Worm (Caenorhabditis elegans) whole organism, L1 larva: ENCODE results near the gene T25D3.4.

Experiments
- C04F5.9 ChIP-seq: sonication (generic microtip); optimal IDR thresholded peaks from 2 replicates; lab custom pipeline; 2016; ENCODE audit warnings: missing genetic modification characterization, missing compliant biosample characterization
- F16B12.6 ChIP-seq: fragments of 150-350 bp; optimal IDR thresholded peaks from 2 replicates; lab custom pipeline; 2014; ENCODE audit warnings: missing biosample characterization, missing genetic modification characterization
- Y116A8C.19 ChIP-seq: sonication (generic microtip); optimal IDR thresholded peaks from 2 replicates; lab custom pipeline; 2016; ENCODE audit warnings: missing compliant biosample characterization, missing genetic modification characterization, borderline replicate concordance
- alr-1 ChIP-seq: fragments of 200-800 bp; sonication (Bioruptor generic); optimal IDR thresholded peaks from 2 replicates; lab custom pipeline; 2018; ENCODE audit warnings: borderline replicate concordance, mild to moderate bottlenecking, missing genetic modification characterization, missing compliant biosample characterization
- ama-1 ChIP-seq: fragments of 150-350 bp; optimal IDR thresholded peaks from 2 replicates; lab custom pipeline; 2014
- ceh-8 ChIP-seq: fragments of 200-800 bp; sonication (Bioruptor generic); optimal IDR thresholded peaks from 2 replicates; lab custom pipeline; 2018; ENCODE audit warnings: mild to moderate bottlenecking, missing genetic modification characterization, moderate library complexity, missing compliant biosample characterization
- ceh-82 ChIP-seq, 3 experiments: fragments of 150-350 bp in 1 of 3; sonication (generic microtip) in 2 of 3; optimal IDR thresholded peaks; 2 replicates each; lab custom pipeline; 2014 to 2017; ENCODE audit warnings: missing biosample characterization in 3 of 3, missing genetic modification characterization in 3 of 3
- ceh-90 ChIP-seq: sonication (generic microtip); optimal IDR thresholded peaks from 2 replicates; lab custom pipeline; 2016; ENCODE audit warnings: missing genetic modification characterization, missing compliant biosample characterization
- dpl-1 ChIP-seq, 3 experiments: fragments of 150-350 bp in 2 of 3; sonication (generic microtip) in 1 of 3; optimal IDR thresholded peaks; 2 replicates each; lab custom pipeline; 2014 to 2017; ENCODE audit warnings: missing biosample characterization in 3 of 3, missing genetic modification characterization in 3 of 3, missing genetic modification reagents in 3 of 3
- dsc-1 ChIP-seq: sonication (generic microtip); optimal IDR thresholded peaks from 2 replicates; lab custom pipeline; 2016; ENCODE audit warnings: mild to moderate bottlenecking, missing genetic modification characterization, missing compliant biosample characterization
- efl-1 ChIP-seq, 4 experiments: fragments of 150-350 bp; optimal IDR thresholded peaks in 3 of 4; peaks in 1 of 4; 1 replicate in 1 of 4; 2 replicates in 3 of 4; lab custom pipeline; 2014; ENCODE audit warnings: missing biosample characterization in 2 of 4, missing genetic modification characterization in 2 of 4, missing genetic modification reagents in 2 of 4
- efl-3 ChIP-seq: fragments of 200-800 bp; sonication (Bioruptor generic); optimal IDR thresholded peaks from 2 replicates; lab custom pipeline; 2018; ENCODE audit warnings: mild to moderate bottlenecking, missing genetic modification characterization, missing compliant biosample characterization
- egl-13 ChIP-seq: sonication (generic microtip); optimal IDR thresholded peaks from 2 replicates; lab custom pipeline; 2016; ENCODE audit warnings: missing genotype, missing genetic modification reagents, missing genetic modification characterization, missing compliant biosample characterization
- elt-2 ChIP-seq: sonication (generic microtip); optimal IDR thresholded peaks from 2 replicates; lab custom pipeline; 2016; ENCODE audit warnings: missing genetic modification characterization, mild to moderate bottlenecking, inconsistent platforms, missing compliant biosample characterization, missing genetic modification reagents
- fkh-10 ChIP-seq: sonication (generic microtip); optimal IDR thresholded peaks from 2 replicates; lab custom pipeline; 2017; ENCODE audit warnings: missing biosample characterization, missing genetic modification reagents, missing genetic modification characterization
- fkh-4 ChIP-seq: sonication (generic microtip); optimal IDR thresholded peaks from 2 replicates; lab custom pipeline; 2016; ENCODE audit warnings: missing compliant biosample characterization, missing genetic modification characterization, borderline replicate concordance
- fkh-8 ChIP-seq: sonication (generic microtip); optimal IDR thresholded peaks from 2 replicates; lab custom pipeline; 2016; ENCODE audit warnings: mild to moderate bottlenecking, missing genetic modification characterization, missing compliant biosample characterization
- fos-1 ChIP-seq: fragments of 150-350 bp; optimal IDR thresholded peaks from 2 replicates; lab custom pipeline; 2014; ENCODE audit warnings: missing biosample characterization, missing genetic modification characterization
- hlh-17 ChIP-seq: fragments of 200-800 bp; sonication (Bioruptor generic); optimal IDR thresholded peaks from 2 replicates; lab custom pipeline; 2018; ENCODE audit warnings: missing genetic modification characterization, mild to moderate bottlenecking, missing compliant biosample characterization, moderate library complexity, borderline replicate concordance
- hpl-2 ChIP-seq: fragments of 150-350 bp; optimal IDR thresholded peaks from 2 replicates; lab custom pipeline; 2014; ENCODE audit warnings: missing biosample characterization, missing genetic modification reagents, missing genetic modification characterization
- isw-1 ChIP-seq: fragments of 200-800 bp; sonication (Bioruptor generic); IDR thresholded peaks from 2 replicates; pipeline ENCODE4 v1.3.6; 2022; ENCODE audit warnings: missing genetic modification characterization, missing compliant biosample characterization
- jun-1 ChIP-seq: fragments of 150-350 bp; optimal IDR thresholded peaks from 2 replicates; lab custom pipeline; 2014; ENCODE audit warnings: missing biosample characterization, missing genetic modification reagents, missing genetic modification characterization
- lin-14 ChIP-seq: fragments of 200-800 bp; sonication (Bioruptor generic); optimal IDR thresholded peaks from 2 replicates; lab custom pipeline; 2018; ENCODE audit warnings: mild to moderate bottlenecking, missing genetic modification characterization, moderate library complexity, missing compliant biosample characterization
- lin-15B ChIP-seq: fragments of 150-350 bp; sonication (generic microtip); optimal IDR thresholded peaks from 3 replicates; lab custom pipeline; 2014; ENCODE audit warnings: missing biosample characterization, missing genetic modification characterization
- lin-39 ChIP-seq: fragments of 150-350 bp; optimal IDR thresholded peaks from 2 replicates; lab custom pipeline; 2014; ENCODE audit warnings: missing biosample characterization, missing genetic modification reagents, missing genetic modification characterization
- mef-2 ChIP-seq: fragments of 150-350 bp; optimal IDR thresholded peaks from 2 replicates; lab custom pipeline; 2014; ENCODE audit warnings: missing biosample characterization, missing genetic modification characterization
- nhr-11 ChIP-seq: fragments of 150-350 bp; optimal IDR thresholded peaks from 2 replicates; lab custom pipeline; 2014; ENCODE audit warnings: missing biosample characterization, missing genetic modification characterization
- nhr-19 ChIP-seq: fragments of 200-800 bp; sonication (Bioruptor generic); conservative IDR thresholded peaks from 2 replicates; pipeline ENCODE4 v1.3.6; 2022; ENCODE audit warnings: missing genetic modification characterization, missing compliant biosample characterization
- nhr-20 ChIP-seq: sonication (generic microtip); optimal IDR thresholded peaks from 2 replicates; lab custom pipeline; 2016; ENCODE audit warnings: mild to moderate bottlenecking, missing genetic modification characterization, missing compliant biosample characterization
- nhr-237 ChIP-seq: fragments of 150-350 bp; optimal IDR thresholded peaks from 2 replicates; lab custom pipeline; 2014; ENCODE audit warnings: missing biosample characterization, missing genetic modification characterization
- nhr-28 ChIP-seq: fragments of 150-350 bp; optimal IDR thresholded peaks from 2 replicates; lab custom pipeline; 2014; ENCODE audit warnings: missing biosample characterization, missing genetic modification characterization
- nhr-47 ChIP-seq: sonication (generic microtip); optimal IDR thresholded peaks from 2 replicates; lab custom pipeline; 2016; ENCODE audit warnings: mild to moderate bottlenecking, missing genetic modification characterization, moderate library complexity, missing compliant biosample characterization
- nhr-77 ChIP-seq: fragments of 150-350 bp; optimal IDR thresholded peaks from 2 replicates; lab custom pipeline; 2014; ENCODE audit warnings: missing biosample characterization, missing genetic modification characterization
- nhr-84 ChIP-seq: sonication (generic microtip); optimal IDR thresholded peaks from 2 replicates; lab custom pipeline; 2017; ENCODE audit warnings: missing biosample characterization, missing genetic modification characterization
- nhr-85 ChIP-seq: sonication (generic microtip); peaks from one replicate; lab custom pipeline; 2016; ENCODE audit warnings: missing genetic modification characterization, inconsistent platforms, missing compliant biosample characterization
- pag-3 ChIP-seq: sonication (generic microtip); optimal IDR thresholded peaks from 2 replicates; lab custom pipeline; 2017; ENCODE audit warnings: missing genetic modification characterization, mild to moderate bottlenecking, missing compliant biosample characterization, antibody characterized with exemption, borderline replicate concordance; ENCODE audit not compliant: insufficient read depth
- skn-1 ChIP-seq: fragments of 150-350 bp; optimal IDR thresholded peaks from 2 replicates; lab custom pipeline; 2014; ENCODE audit warnings: missing biosample characterization, missing genetic modification characterization
- snpc-4 ChIP-seq: fragments of 150-350 bp; optimal IDR thresholded peaks from 2 replicates; lab custom pipeline; 2014; ENCODE audit warnings: missing biosample characterization, missing genetic modification characterization
- snu-23 ChIP-seq: sonication (generic microtip); optimal IDR thresholded peaks from 2 replicates; lab custom pipeline; 2016; ENCODE audit warnings: missing genetic modification characterization, missing compliant biosample characterization
- sptf-1 ChIP-seq: fragments of 150-350 bp; optimal IDR thresholded peaks from 2 replicates; lab custom pipeline; 2014; ENCODE audit warnings: missing biosample characterization, missing genetic modification characterization
- swsn-7 ChIP-seq: sonication (generic microtip); optimal IDR thresholded peaks from 2 replicates; lab custom pipeline; 2016; ENCODE audit warnings: missing genetic modification characterization, missing compliant biosample characterization
- unc-86 ChIP-seq: sonication (generic microtip); optimal IDR thresholded peaks from 2 replicates; lab custom pipeline; 2016; ENCODE audit warnings: missing genetic modification characterization, missing compliant biosample characterization
- unc-98 ChIP-seq: fragments of 200-800 bp; sonication (Bioruptor generic); IDR thresholded peaks from 2 replicates; pipeline ENCODE4 v1.3.6; 2022; ENCODE audit warnings: missing genetic modification characterization, missing compliant biosample characterization
- xbp-1 ChIP-seq: sonication (generic microtip); optimal IDR thresholded peaks from 2 replicates; lab custom pipeline; 2016; ENCODE audit warnings: missing genetic modification characterization, missing compliant biosample characterization
- ztf-11 ChIP-seq, 2 experiments: sonication (generic microtip); optimal IDR thresholded peaks; 2 replicates each; lab custom pipeline; 2016 to 2017; ENCODE audit warnings: missing genetic modification characterization in 2 of 2, missing biosample characterization in 1 of 2, missing compliant biosample characterization in 1 of 2

The T25D3.4 gene

DNA sequence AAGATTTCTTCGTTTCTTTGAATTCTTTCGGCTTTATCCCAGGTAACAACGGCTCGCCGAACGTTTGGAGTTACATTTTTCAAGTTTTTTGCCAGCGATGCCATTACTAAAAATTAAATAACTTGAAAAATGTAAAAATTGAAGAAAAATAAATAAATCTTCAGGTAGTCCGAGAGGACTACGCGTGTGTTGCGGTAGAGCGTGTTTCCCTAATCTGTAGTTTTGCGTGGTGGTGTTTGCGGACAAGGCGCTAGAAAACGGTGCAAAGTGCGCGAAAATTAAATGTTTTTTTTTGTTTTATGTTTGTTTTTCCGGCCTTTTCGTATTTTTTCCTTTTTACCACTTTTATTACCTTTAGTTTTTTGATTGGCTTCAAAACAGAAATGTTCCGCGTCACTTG, 8.9 kb downstream of the T25D3.4 start, which contains the start of gene mrpl-28 (continued):
- TF ChIP-seq efl-1 (optimal IDR thresholded peaks at IDR 0.05; lab: Kevin White, UChicago) (peak; percentile 93 to 98), efl-1 (GFP tag; optimal IDR thresholded peaks at IDR 0.05 in 1 of 2; lab: Kevin White, UChicago) (peak; percentile 97 to 100), fkh-10 (GFP tag; lab: Kevin White, UChicago) (peak; percentile 63), dpl-1 (GFP tag; optimal IDR thresholded peaks at IDR 0.05; lab: Kevin White, UChicago) (peak; percentile 97 to 98 (median 97)), ceh-82 (tag; optimal IDR thresholded peaks at IDR 0.05; lab: Kevin White, UChicago) (peak; percentile 94 to 97 (median 95)), ama-1 (lab: Kevin White, UChicago) (peak; percentile 59), Y116A8C.19 (tag; lab: Kevin White, UChicago) (no peak), hpl-2 (GFP tag; lab: Kevin White, UChicago) (peak; percentile 33), dsc-1 (tag; lab: Kevin White, UChicago) (peak; percentile 95), egl-13 (tag; lab: Kevin White, UChicago) (peak; percentile 94), mef-2 (peak; percentile 68), hlh-17 (GFP tag; lab: Kevin White, UChicago) (no peak), ztf-11 (tag; optimal IDR thresholded peaks at IDR 0.05; lab: Kevin White, UChicago) (peak; percentile 19 to 91), C04F5.9 (peak; percentile 90), lin-15B (tag; lab: Kevin White, UChicago) (peak; percentile 97), nhr-237 (peak; percentile 65), snu-23 (GFP tag; lab: Kevin White, UChicago) (peak; percentile 98), nhr-28 (tag; lab: Kevin White, UChicago) (peak; percentile 48), sptf-1 (tag; lab: Kevin White, UChicago) (no peak), unc-98 (GFP tag; lab: Robert Waterston, UW) (peak; percentile 82), nhr-47 (peak; percentile 98), fkh-4 (tag; lab: Kevin White, UChicago) (peak; percentile 74), elt-2 (tag; lab: Kevin White, UChicago) (peak; percentile 81), F16B12.6 (peak; percentile 100), isw-1 (GFP tag; lab: Robert Waterston, UW) (peak; percentile 94), unc-86 (peak; percentile 96), nhr-85 (peak; percentile 98), snpc-4 (tag; lab: Kevin White, UChicago) (peak; percentile 79), pag-3 (no peak), efl-3 (GFP tag; lab: Kevin White, UChicago) (no peak), nhr-20 (tag; lab: Kevin White, UChicago) (peak; percentile 97), swsn-7 (tag; lab: Kevin White, UChicago) (peak; percentile 97)
- TF ChIP-seq, all 84 proteins: peak for 70

DNA sequence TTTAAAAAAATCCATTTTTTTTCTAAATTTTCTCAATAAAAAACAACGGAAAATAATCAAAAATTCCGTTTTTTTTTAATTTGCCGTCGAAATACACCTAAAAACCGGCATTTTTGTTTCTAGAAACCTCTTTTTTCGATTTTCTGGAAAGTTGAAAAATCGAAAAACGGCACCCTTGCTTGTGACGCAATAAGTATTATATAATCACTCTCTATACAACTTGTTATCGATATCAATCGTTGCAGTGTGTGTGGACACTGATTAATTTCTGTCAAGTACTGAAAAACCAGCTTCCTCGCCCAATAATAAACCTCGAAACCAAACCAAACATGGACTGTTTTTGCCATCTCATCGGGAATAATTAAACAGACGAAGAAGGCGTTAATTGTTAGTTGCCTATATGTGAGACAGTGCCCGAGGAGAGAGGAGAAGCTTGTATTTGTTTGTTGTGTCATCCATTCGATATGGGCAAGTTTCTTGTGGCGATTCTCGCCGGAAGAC, 10.0 kb downstream of the T25D3.4 start:
- TF ChIP-seq efl-1 (optimal IDR thresholded peaks at IDR 0.05; lab: Kevin White, UChicago): no peak
- TF ChIP-seq efl-1 (GFP tag; optimal IDR thresholded peaks at IDR 0.05 in 1 of 2; lab: Kevin White, UChicago): peak in 1 of 2 experiments; percentile 78
- TF ChIP-seq nhr-84 (tag; lab: Kevin White, UChicago): no peak

DNA sequence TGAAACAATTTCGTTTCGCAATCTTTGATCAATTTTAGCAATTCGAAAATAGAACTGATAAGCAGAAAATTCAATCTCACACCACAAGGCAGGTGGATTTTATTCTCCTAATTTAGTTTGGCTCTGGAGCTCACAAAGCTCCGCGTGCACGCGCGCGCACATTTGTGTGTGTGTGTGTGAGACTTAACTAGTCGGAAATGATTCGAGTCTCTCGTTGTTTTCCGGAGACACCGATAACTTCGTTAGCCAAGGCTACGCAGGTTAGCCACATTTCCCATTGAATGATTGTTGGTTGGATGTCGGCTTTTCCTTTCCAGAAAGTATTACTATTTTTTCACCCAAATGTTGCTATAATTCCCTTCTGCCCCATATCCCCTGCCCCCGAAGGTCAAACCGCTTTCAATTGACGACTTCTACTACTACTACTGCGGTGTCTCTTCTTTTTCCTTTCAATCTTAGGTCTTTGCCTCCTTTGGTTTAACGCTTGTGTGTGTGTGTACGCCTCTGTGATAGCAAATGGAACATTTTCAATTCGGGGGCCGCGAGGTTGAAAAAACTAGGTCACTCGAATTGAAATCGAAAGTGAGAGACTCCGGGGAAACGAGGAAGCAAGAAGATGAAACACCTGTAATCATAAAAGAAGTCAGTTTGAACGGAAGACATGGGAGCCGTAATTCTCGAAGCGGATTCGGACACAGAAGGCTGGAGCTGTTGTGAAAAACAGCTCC, 11.1 kb downstream of the T25D3.4 start:
- TF ChIP-seq lin-14: peak; percentile 61
- no peak for TF ChIP-seq efl-3 (GFP tag; lab: Kevin White, UChicago)
- no peak for TF ChIP-seq nhr-20 (tag; lab: Kevin White, UChicago)
- no peak for TF ChIP-seq sptf-1 (tag; lab: Kevin White, UChicago)
- TF ChIP-seq fkh-8: peak; percentile 76
- TF ChIP-seq dpl-1 (GFP tag; optimal IDR thresholded peaks at IDR 0.05; lab: Kevin White, UChicago): no peak
- TF ChIP-seq hlh-17 (GFP tag; lab: Kevin White, UChicago): no peak
- TF ChIP-seq alr-1 (tag; lab: Kevin White, UChicago): no peak
- no peak for TF ChIP-seq skn-1
- TF ChIP-seq snpc-4 (tag; lab: Kevin White, UChicago): no peak
- no peak for TF ChIP-seq unc-86
- no peak for TF ChIP-seq ztf-11 (tag; optimal IDR thresholded peaks at IDR 0.05; lab: Kevin White, UChicago)
- no peak for TF ChIP-seq nhr-77 (tag; lab: Kevin White, UChicago)
- TF ChIP-seq nhr-11 (tag; lab: Kevin White, UChicago): no peak
- TF ChIP-seq fos-1: no peak
- no peak for TF ChIP-seq ceh-8 (GFP tag; lab: Kevin White, UChicago)
- no peak for TF ChIP-seq efl-1 (optimal IDR thresholded peaks at IDR 0.05; lab: Kevin White, UChicago)
- no peak for TF ChIP-seq efl-1 (GFP tag; optimal IDR thresholded peaks at IDR 0.05 in 1 of 2; lab: Kevin White, UChicago)
- no peak for TF ChIP-seq lin-39 (tag; lab: Kevin White, UChicago)
- no peak for TF ChIP-seq xbp-1 (tag; lab: Kevin White, UChicago)
- no peak for TF ChIP-seq hpl-2 (GFP tag; lab: Kevin White, UChicago)
- TF ChIP-seq jun-1 (tag; lab: Kevin White, UChicago): no peak
- TF ChIP-seq nhr-28 (tag; lab: Kevin White, UChicago): no peak
- TF ChIP-seq ceh-90 (tag; lab: Kevin White, UChicago): no peak
- no peak for TF ChIP-seq nhr-19 (GFP tag; lab: Robert Waterston, UW)
- TF ChIP-seq Y116A8C.19 (tag; lab: Kevin White, UChicago): no peak
